Fruit fly (Drosophila melanogaster): ENCODE results near the gene Rb97D.
A peak's percentile ranks its signal among the peaks of the same experiment; 100 is the strongest.

Gene Rb97D

DNA sequence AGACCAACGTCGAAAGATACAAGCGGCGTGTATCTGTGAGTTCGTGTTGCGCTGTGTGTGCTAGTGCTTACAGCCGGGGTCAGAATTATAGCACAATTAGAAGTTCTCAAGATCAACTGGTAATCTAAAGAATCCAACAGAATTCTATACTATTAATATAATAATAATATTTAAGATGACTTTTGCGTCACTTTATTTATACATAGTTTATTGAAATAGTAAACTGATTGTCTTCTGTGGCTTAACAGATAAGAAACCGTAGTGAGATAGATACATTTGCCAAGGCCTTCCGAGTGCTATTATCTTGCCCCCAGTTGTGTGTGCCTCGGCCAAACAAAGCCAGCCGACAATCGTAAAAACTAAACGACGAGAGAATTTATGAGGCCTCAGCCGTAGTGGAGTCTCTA, 10.7 kb upstream of the Rb97D start (continued):
- TF ChIP-seq CG13123 (GFP tag; optimal IDR thresholded peaks at IDR 0.05) (no peak), CG2712 (tag; optimal IDR thresholded peaks at IDR 0.05) (peak; percentile 88), amos (GFP tag; IDR thresholded peaks at IDR 0.05; ENCODE audit: partially characterized antibody) (no peak), jumu (GFP tag; optimal IDR thresholded peaks at IDR 0.05) (no peak), inv (GFP tag; IDR thresholded peaks at IDR 0.05; ENCODE audit: partially characterized antibody) (no peak), pzg (GFP tag; optimal IDR thresholded peaks at IDR 0.05) (no peak), CG33557 (GFP tag; optimal IDR thresholded peaks at IDR 0.05) (peak; percentile 84), Asciz (GFP tag; optimal IDR thresholded peaks at IDR 0.05) (peak; percentile 57), CG2120 (GFP tag; optimal IDR thresholded peaks at IDR 0.05) (no peak), Hand (GFP tag; optimal IDR thresholded peaks at IDR 0.05) (peak; percentile 3), hkb (optimal IDR thresholded peaks at IDR 0.05) (no peak), hkb (GFP tag; IDR thresholded peaks at IDR 0.05) (no peak; the same call in none of the 2 replicates), ssp (GFP tag; IDR thresholded peaks at IDR 0.05) (no peak), z (GFP tag; IDR thresholded peaks at IDR 0.05) (no peak), H2.0 (GFP tag; IDR thresholded peaks at IDR 0.05) (peak; percentile 47; the same call in 1 of the 2 replicates), CG10321 (GFP tag; IDR thresholded peaks at IDR 0.05) (no peak), HmgZ (tag; optimal IDR thresholded peaks at IDR 0.05) (peak; percentile 25), Mrtf (GFP tag; IDR thresholded peaks at IDR 0.05) (0 out of 3 replicates have a peak, but pooled peaks have one; percentile 17), dysf (GFP tag; IDR thresholded peaks at IDR 0.05) (peak; percentile 75), bsh (GFP tag; optimal IDR thresholded peaks at IDR 0.05) (peak; percentile 80 to 85), Neu2 (GFP tag; optimal IDR thresholded peaks at IDR 0.05; ENCODE audit: borderline replicate concordance) (no peak), Bgb (GFP tag; IDR thresholded peaks at IDR 0.05; ENCODE audit: partially characterized antibody) (no peak), ind (GFP tag; optimal IDR thresholded peaks at IDR 0.05) (peak; percentile 38), zfh2 (GFP tag; optimal IDR thresholded peaks at IDR 0.05) (no peak), CG10431 (GFP tag; optimal IDR thresholded peaks at IDR 0.05) (peak; percentile 24), BEAF-32 (GFP tag; optimal IDR thresholded peaks at IDR 0.05) (no peak), Bdp1 (GFP tag; optimal IDR thresholded peaks at IDR 0.05) (no peak), CG11696 (GFP tag; IDR thresholded peaks at IDR 0.05) (peak; percentile 97), CG31441 (GFP tag; IDR thresholded peaks at IDR 0.05) (peak; percentile 81), ac (GFP tag; optimal IDR thresholded peaks at IDR 0.05) (peak; percentile 40), wdn (GFP tag; IDR thresholded peaks at IDR 0.05) (no peak; the same call in 1 of the 2 replicates), bab2 (GFP tag; optimal IDR thresholded peaks at IDR 0.05) (no peak), CG9817 (tag; optimal IDR thresholded peaks at IDR 0.05) (peak; percentile 52), CG10959 (GFP tag; IDR thresholded peaks at IDR 0.05) (peak; percentile 72), sr (GFP tag; IDR thresholded peaks at IDR 0.05) (no peak), Jarid2 (GFP tag; optimal IDR thresholded peaks at IDR 0.05) (peak; percentile 45), pum (GFP tag; optimal IDR thresholded peaks at IDR 0.05) (no peak), sna (GFP tag; IDR thresholded peaks at IDR 0.05; ENCODE audit: partially characterized antibody) (no peak), CG15601 (tag; optimal IDR thresholded peaks at IDR 0.05) (peak; percentile 83), onecut (GFP tag; IDR thresholded peaks at IDR 0.05) (peak; percentile 57), CG18619 (GFP tag; optimal IDR thresholded peaks at IDR 0.05) (peak; percentile 61), CG1792 (GFP tag; optimal IDR thresholded peaks at IDR 0.05) (no peak), shn (GFP tag; optimal IDR thresholded peaks at IDR 0.05) (no peak), CG4707 (GFP tag; optimal IDR thresholded peaks at IDR 0.05) (peak; percentile 42), CG5245 (GFP tag; optimal IDR thresholded peaks at IDR 0.05) (no peak), mam (GFP tag; optimal IDR thresholded peaks at IDR 0.05) (no peak), CG13624 (GFP tag; optimal IDR thresholded peaks at IDR 0.05) (no peak), az2 (GFP tag; optimal IDR thresholded peaks at IDR 0.05) (peak; percentile 65), CG8290 (GFP tag; optimal IDR thresholded peaks at IDR 0.05) (peak; percentile 24), CG8290 (tag; optimal IDR thresholded peaks at IDR 0.05) (peak in 1 of 2 experiments; percentile 21), Dip3 (GFP tag; optimal IDR thresholded peaks at IDR 0.05) (no peak), CG14667 (GFP tag; IDR thresholded peaks at IDR 0.05) (peak; percentile 55)
